Worm (Caenorhabditis elegans): Measurements from ENCODE around the gene pqn-27.

DNA sequence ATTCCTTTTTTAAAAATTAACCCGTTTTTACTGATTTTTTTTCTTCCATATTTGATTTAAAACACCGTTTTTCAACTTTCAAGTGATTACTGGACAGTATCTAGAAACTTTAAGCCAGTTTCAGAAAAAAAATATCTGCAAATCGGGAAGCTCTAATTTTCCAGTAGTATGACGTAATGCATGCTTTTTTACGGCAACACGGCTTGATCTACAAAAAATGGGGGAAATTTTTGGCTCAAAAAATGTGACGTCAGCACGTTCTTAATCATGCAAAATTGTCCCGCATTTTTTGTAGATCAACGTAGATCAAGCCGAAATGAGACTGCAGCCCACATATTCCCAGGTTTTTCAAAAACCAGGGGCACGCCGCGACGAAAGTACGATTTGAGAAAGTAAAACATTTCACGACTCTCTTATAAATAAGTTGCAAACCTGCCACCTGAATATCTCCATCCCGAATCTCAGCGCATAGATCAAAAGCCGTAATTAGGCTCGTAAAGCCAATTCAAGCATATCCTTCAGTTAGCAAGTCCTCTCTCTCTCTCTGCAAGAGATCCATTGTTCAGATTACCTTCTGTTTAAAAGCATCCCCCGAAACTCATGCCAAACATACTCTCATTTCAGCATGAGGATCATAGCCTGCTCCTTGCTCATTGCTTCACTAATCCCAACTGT lies 21.5 kb upstream of the pqn-27 start, which contains the start of gene E01G4.6:
- TF ChIP-seq unc-62 (GFP tag; optimal IDR thresholded peaks at IDR 0.05) (no peak), unc-39 (tag; optimal IDR thresholded peaks at IDR 0.05) (no peak), mdl-1 (tag; optimal IDR thresholded peaks at IDR 0.05) (no peak), egl-27 (tag; optimal IDR thresholded peaks at IDR 0.05) (no peak), F13H6.1 (tag; optimal IDR thresholded peaks at IDR 0.05) (no peak), fos-1 (tag; optimal IDR thresholded peaks at IDR 0.05) (no peak), ZK546.5 (tag; optimal IDR thresholded peaks at IDR 0.05) (no peak), snpc-4 (tag; optimal IDR thresholded peaks at IDR 0.05) (no peak), R02D3.7 (tag; optimal IDR thresholded peaks at IDR 0.05) (no peak), lin-13 (GFP tag; optimal IDR thresholded peaks at IDR 0.05) (no peak), lin-11 (tag; optimal IDR thresholded peaks at IDR 0.05) (no peak), ztf-4 (tag; optimal IDR thresholded peaks at IDR 0.05) (no peak)

All from whole organism, L2 larva.